Fruit fly (Drosophila melanogaster) whole organism, wandering third instar larva: ENCODE data around the gene CG4955.
A peak's percentile ranks its signal among the peaks of the same experiment; 100 is the strongest.

Experiments used
- Abd-B ChIP-seq: fragments of >200 bp; optimal IDR thresholded peaks from 2 replicates; lab custom pipeline; 2017; ENCODE audit warnings: missing biosample characterization, missing genetic modification characterization
- CG9705 ChIP-seq: fragments of 200-800 bp; sonication (Bioruptor generic); optimal IDR thresholded peaks from 2 replicates; lab custom pipeline; 2018; ENCODE audit warnings: missing biosample characterization, mild to moderate bottlenecking, missing genetic modification characterization
- Hr83 ChIP-seq: fragments of 200-300 bp; sonication (Bioruptor generic); optimal IDR thresholded peaks from 2 replicates; lab custom pipeline; 2016; ENCODE audit warnings: missing biosample characterization, mild to moderate bottlenecking, missing genetic modification characterization, moderate library complexity; ENCODE audit not compliant: poor library complexity, severe bottlenecking
- Myc ChIP-seq: fragments of >200 bp; optimal IDR thresholded peaks from 2 replicates; lab custom pipeline; 2017
- Vsx2 ChIP-seq: fragments of 200-300, 225-300 bp; sonication (Bioruptor generic); optimal IDR thresholded peaks from 2 replicates; lab custom pipeline; 2018; ENCODE audit warnings: missing biosample characterization, missing genetic modification characterization; ENCODE audit not compliant: partially characterized antibody
- br ChIP-seq: fragments of 200-800 bp; sonication (Bioruptor generic); optimal IDR thresholded peaks from 2 replicates; lab custom pipeline; 2016; ENCODE audit warnings: missing biosample characterization, missing genetic modification characterization
- dl ChIP-seq, 2 experiments: fragments of 175-275, 200-275 bp in 1 of 2; fragments of 200-275 bp in 1 of 2; sonication (Bioruptor generic); optimal IDR thresholded peaks; lab custom pipeline; 2018; ENCODE audit warnings: mild to moderate bottlenecking in 2 of 2, missing biosample characterization in 2 of 2, missing genetic modification characterization in 2 of 2, moderate library complexity in 2 of 2; ENCODE audit not compliant: partially characterized antibody in 2 of 2, insufficient read depth in 1 of 2

dm6 chrX:17129733-17130466 is 48.7 kb downstream of the CG4955 start:
- TF ChIP-seq dl (GFP tag; optimal IDR thresholded peaks at IDR 0.05; lab: Kevin White, UChicago; ENCODE audit: insufficient read depth in 1 of 2, partially characterized antibody in 2 of 2): no peak
- no peak for TF ChIP-seq Abd-B (GFP tag; lab: Kevin White, UChicago)
- TF ChIP-seq Hr83: peak; percentile 3
- TF ChIP-seq CG9705: no peak
- peak; percentile 31 for TF ChIP-seq br (GFP tag; lab: Kevin White, UChicago)
- no peak for TF ChIP-seq Myc (lab: Kevin White, UChicago)
- TF ChIP-seq Vsx2 (GFP tag; lab: Kevin White, UChicago): no peak
